Worm (Caenorhabditis elegans): ENCODE results near the gene mgl-1.

ce11 chrX:10000635-10001034, 24.5 kb upstream of the mgl-1 start, which contains the start of gene F19C6.2:
- TF ChIP-seq unc-62 (GFP tag; optimal IDR thresholded peaks at IDR 0.05) = no peak
- TF ChIP-seq nhr-129 (tag; optimal IDR thresholded peaks at IDR 0.05) = no peak
- no peak for TF ChIP-seq nhr-11 (tag; optimal IDR thresholded peaks at IDR 0.05)
- no peak for TF ChIP-seq snpc-4 (tag; optimal IDR thresholded peaks at IDR 0.05)
- no peak for TF ChIP-seq nhr-6 (tag; optimal IDR thresholded peaks at IDR 0.05)
- TF ChIP-seq nhr-23 (tag; optimal IDR thresholded peaks at IDR 0.05) = no peak
- TF ChIP-seq crh-2 (tag; optimal IDR thresholded peaks at IDR 0.05) = no peak
- TF ChIP-seq blmp-1 (tag; optimal IDR thresholded peaks at IDR 0.05; ENCODE audit: insufficient read depth) = no peak
- no peak for TF ChIP-seq ztf-4 (tag; optimal IDR thresholded peaks at IDR 0.05)
- TF ChIP-seq nhr-25 (tag; optimal IDR thresholded peaks at IDR 0.05) = no peak
- TF ChIP-seq zag-1 (tag; optimal IDR thresholded peaks at IDR 0.05) = no peak
